Worm (Caenorhabditis elegans) whole organism, young adult: ENCODE measurements around the gene bath-21.
A peak's percentile ranks its signal among the peaks of the same experiment; 100 is the strongest.
"Not testable (repeated sequence)": the region's sequence is repeated elsewhere in the genome, so short reads cannot be mapped to it uniquely, and the experiment has no call there.

Source experiments
- C17E4.6 ChIP-seq: fragments of 200-800 bp; sonication (Bioruptor generic); IDR thresholded peaks from 2 replicates; pipeline ENCODE4 v1.3.6; 2022; ENCODE audit warnings: missing genetic modification reagents, missing genetic modification characterization, missing compliant biosample characterization
- D2030.7 ChIP-seq: fragments of 200-800 bp; sonication (Bioruptor generic); IDR thresholded peaks from 2 replicates; pipeline ENCODE4 v1.3.6; 2022; ENCODE audit warnings: missing genetic modification reagents, missing genetic modification characterization, missing compliant biosample characterization
- F33H1.4 ChIP-seq: fragments of 200-800 bp; sonication (Bioruptor generic); IDR thresholded peaks from 2 replicates; pipeline ENCODE4 v1.3.6; 2022; ENCODE audit warnings: missing genetic modification reagents, missing genetic modification characterization, missing compliant biosample characterization
- F37B4.10 ChIP-seq: fragments of 200-800 bp; sonication (Bioruptor generic); IDR thresholded peaks from 2 replicates; pipeline ENCODE4 v1.3.6; 2022; ENCODE audit warnings: missing genetic modification characterization, missing compliant biosample characterization
- F57A8.1 ChIP-seq: fragments of 200-800 bp; sonication (Bioruptor generic); optimal IDR thresholded peaks from 2 replicates; lab custom pipeline; 2018; ENCODE audit warnings: mild to moderate bottlenecking, missing genetic modification characterization, moderate library complexity, missing compliant biosample characterization
- Y53G8AR.9 ChIP-seq: fragments of 200-800 bp; sonication (Bioruptor generic); conservative IDR thresholded peaks from 2 replicates; pipeline ENCODE4 v1.3.6; 2022; ENCODE audit warnings: missing genetic modification reagents, missing genetic modification characterization, missing compliant biosample characterization
- Y67H2A.10 ChIP-seq: fragments of 200-800 bp; sonication (Bioruptor generic); conservative IDR thresholded peaks from 2 replicates; pipeline ENCODE4 v1.3.6; 2022; ENCODE audit warnings: missing genetic modification reagents, missing genetic modification characterization, missing compliant biosample characterization
- ama-1 ChIP-seq, 3 experiments: fragments of 150-350 bp in 1 of 3; sonication (generic microtip) in 2 of 3; optimal IDR thresholded peaks; 2 replicates each; lab custom pipeline; 2014 to 2018; ENCODE audit warnings: missing biosample characterization in 2 of 3, missing genetic modification characterization in 2 of 3, missing genetic modification reagents in 2 of 3
- aptf-2 ChIP-seq: fragments of 200-800 bp; sonication (Bioruptor generic); conservative IDR thresholded peaks from 2 replicates; pipeline ENCODE4 v1.3.6; 2022; ENCODE audit warnings: missing genetic modification reagents, missing genetic modification characterization, missing compliant biosample characterization
- aptf-3 ChIP-seq: fragments of 200-800 bp; sonication (Bioruptor generic); IDR thresholded peaks from 2 replicates; pipeline ENCODE4 v1.3.6; 2022; ENCODE audit warnings: missing genetic modification characterization, missing compliant biosample characterization
- athp-1 ChIP-seq: sonication (generic microtip); optimal IDR thresholded peaks from 2 replicates; lab custom pipeline; 2017; ENCODE audit warnings: mild to moderate bottlenecking, missing genetic modification characterization, missing compliant biosample characterization
- bed-2 ChIP-seq: fragments of 200-800 bp; sonication (Bioruptor generic); IDR thresholded peaks from 2 replicates; pipeline ENCODE4 v1.3.6; 2022; ENCODE audit warnings: missing genetic modification reagents, missing genetic modification characterization, missing compliant biosample characterization
- ceh-91 ChIP-seq: fragments of 200-800 bp; sonication (Bioruptor generic); IDR thresholded peaks from 2 replicates; pipeline ENCODE4 v1.3.6; 2022; ENCODE audit warnings: missing genetic modification reagents, missing genetic modification characterization, missing compliant biosample characterization
- chd-7 ChIP-seq: sonication (generic microtip); optimal IDR thresholded peaks from 2 replicates; lab custom pipeline; 2016; ENCODE audit warnings: mild to moderate bottlenecking, missing genetic modification characterization, moderate library complexity, missing compliant biosample characterization
- efl-1 ChIP-seq: fragments of 150-350 bp; optimal IDR thresholded peaks from 2 replicates; lab custom pipeline; 2014; ENCODE audit warnings: missing biosample characterization, missing genetic modification reagents, missing genetic modification characterization
- ekl-4 ChIP-seq: fragments of 200-800 bp; sonication (Bioruptor generic); IDR thresholded peaks from 2 replicates; pipeline ENCODE4 v1.3.6; 2022; ENCODE audit warnings: missing genetic modification reagents, missing genetic modification characterization, missing compliant biosample characterization
- ets-4 ChIP-seq: fragments of 200-800 bp; sonication (Bioruptor generic); optimal IDR thresholded peaks from 2 replicates; lab custom pipeline; 2018; ENCODE audit warnings: mild to moderate bottlenecking, missing genetic modification characterization, missing compliant biosample characterization
- gei-17 ChIP-seq: fragments of 200-800 bp; sonication (Bioruptor generic); optimal IDR thresholded peaks from 2 replicates; lab custom pipeline; 2018; ENCODE audit warnings: mild to moderate bottlenecking, missing genetic modification characterization, missing compliant biosample characterization
- let-607 ChIP-seq, 2 experiments: fragments of 200-800 bp in 1 of 2; sonication (Bioruptor generic) in 1 of 2; sonication (generic microtip) in 1 of 2; optimal IDR thresholded peaks; 2 replicates each; lab custom pipeline; 2016 to 2018; ENCODE audit warnings: mild to moderate bottlenecking in 2 of 2, missing compliant biosample characterization in 2 of 2, missing genetic modification characterization in 2 of 2, moderate library complexity in 2 of 2, missing genotype in 1 of 2
- lin-26 ChIP-seq: fragments of 200-800 bp; sonication (Bioruptor generic); IDR thresholded peaks from 2 replicates; pipeline ENCODE4 v1.3.6; 2022; ENCODE audit warnings: missing genetic modification reagents, missing genetic modification characterization, missing compliant biosample characterization
- lsl-1 ChIP-seq: fragments of 200-800 bp; sonication (Bioruptor generic); optimal IDR thresholded peaks from 2 replicates; lab custom pipeline; 2018; ENCODE audit warnings: mild to moderate bottlenecking, missing genetic modification characterization, moderate library complexity, missing compliant biosample characterization
- madf-6 ChIP-seq: fragments of 200-800 bp; sonication (Bioruptor generic); IDR thresholded peaks from 2 replicates; pipeline ENCODE4 v1.3.6; 2022; ENCODE audit warnings: missing genetic modification reagents, missing genetic modification characterization, missing compliant biosample characterization
- mcd-1 ChIP-seq: fragments of 200-800 bp; sonication (Bioruptor generic); IDR thresholded peaks from 2 replicates; pipeline ENCODE4 v1.3.6; 2022; ENCODE audit warnings: missing genetic modification reagents, missing genetic modification characterization, missing compliant biosample characterization
- nhr-179 ChIP-seq: sonication (generic microtip); optimal IDR thresholded peaks from 2 replicates; lab custom pipeline; 2016; ENCODE audit warnings: mild to moderate bottlenecking, missing genetic modification characterization, missing compliant biosample characterization
- nhr-80 ChIP-seq: sonication (generic microtip); optimal IDR thresholded peaks from 2 replicates; lab custom pipeline; 2016; ENCODE audit warnings: missing genetic modification characterization, missing compliant biosample characterization
- rpc-1 ChIP-seq, 2 experiments: fragments of 150-350 bp in 1 of 2; sonication (generic microtip) in 1 of 2; optimal IDR thresholded peaks; 2 replicates each; lab custom pipeline; 2014 to 2018; ENCODE audit warnings: missing biosample characterization in 1 of 2, missing genetic modification characterization in 1 of 2, missing genetic modification reagents in 1 of 2, missing genotype in 1 of 2
- snpc-1.1 ChIP-seq: sonication (generic microtip); optimal IDR thresholded peaks from 2 replicates; lab custom pipeline; 2017; ENCODE audit warnings: missing genetic modification characterization, mild to moderate bottlenecking, missing compliant biosample characterization, antibody characterized with exemption, moderate library complexity, missing genotype, missing genetic modification reagents; ENCODE audit not compliant: insufficient read depth
- tbp1 ChIP-seq: fragments of 200-800 bp; sonication (Bioruptor generic); optimal IDR thresholded peaks from 2 replicates; lab custom pipeline; 2018; ENCODE audit warnings: mild to moderate bottlenecking, missing genetic modification characterization, missing compliant biosample characterization
- unc-62 ChIP-seq: fragments of 150-350 bp; optimal IDR thresholded peaks from 2 replicates; lab custom pipeline; 2014; ENCODE audit warnings: missing biosample characterization, missing genetic modification reagents, missing genetic modification characterization
- xnd-1 ChIP-seq: sonication (generic microtip); optimal IDR thresholded peaks from 2 replicates; lab custom pipeline; 2016; ENCODE audit warnings: missing genotype, missing genetic modification reagents, missing genetic modification characterization, missing compliant biosample characterization
- ztf-25 ChIP-seq: fragments of 200-800 bp; sonication (Bioruptor generic); IDR thresholded peaks from 2 replicates; pipeline ENCODE4 v1.3.6; 2022; ENCODE audit warnings: missing genetic modification reagents, missing genetic modification characterization, missing compliant biosample characterization

Gene bath-21

ce11 chrII:2033286-2033685, 6.9 kb upstream of the bath-21 start, which contains the start of gene F59H6.14:
Gene F59H6.14 (plus strand): TSS chrII:2033586.
- peak; percentile 18 for TF ChIP-seq lsl-1
- no peak for TF ChIP-seq rpc-1 (optimal IDR thresholded peaks at IDR 0.05; lab: Kevin White, UChicago)
- no peak for TF ChIP-seq rpc-1 (tag; optimal IDR thresholded peaks at IDR 0.05; lab: Kevin White, UChicago)

ce11 chrII:2032282-2032681, 5.9 kb upstream of the bath-21 start, which contains the start of gene btb-4:
Gene btb-4 (plus strand): TSS chrII:2032316.
- TF ChIP-seq efl-1 (GFP tag; lab: Kevin White, UChicago) (peak; percentile 48), madf-6 (GFP tag; lab: Robert Waterston, UW) (0 out of 2 replicates have a peak, but pooled peaks have one; percentile 1), mcd-1 (GFP tag; lab: Robert Waterston, UW) (peak; percentile 57)

- TF ChIP-seq lsl-1 = peak; percentile 82
- peak; percentile 40; the same call in 1 of the 2 replicates for TF ChIP-seq D2030.7
- no peak for TF ChIP-seq snpc-1.1 (tag; lab: Kevin White, UChicago)
- no peak for TF ChIP-seq athp-1 (tag; lab: Kevin White, UChicago)
- peak; percentile 42; the same call in 1 of the 2 replicates for TF ChIP-seq madf-6 (GFP tag; lab: Robert Waterston, UW)
- TF ChIP-seq, all 124 proteins: peak for 3
Measured at ce11 chrII:2031852-2032251, 5.4 kb upstream of the bath-21 start, which contains the start of gene bath-5. Gene bath-5 (minus strand): TSS chrII:2031952.

ce11 chrII:2030367-2030766, 3.9 kb upstream of the bath-21 start, which contains the start of gene bath-3:
Gene bath-3 (minus strand): TSS chrII:2030467.
- TF ChIP-seq Y67H2A.10 (GFP tag; lab: Robert Waterston, UW) = no peak
- peak; percentile 15 for TF ChIP-seq athp-1 (tag; lab: Kevin White, UChicago)
- TF ChIP-seq lsl-1 = peak; percentile 57

- TF ChIP-seq ztf-25 (GFP tag; lab: Robert Waterston, UW) = no peak
- no peak for TF ChIP-seq unc-62 (GFP tag; lab: Kevin White, UChicago)
- TF ChIP-seq D2030.7 = no peak
- TF ChIP-seq lsl-1 = peak; percentile 39
- TF ChIP-seq F33H1.4 (GFP tag; lab: Robert Waterston, UW) = no peak
Measured at ce11 chrII:2028712-2029111, 2.3 kb upstream of the bath-21 start, which contains the start of gene bath-1. Gene bath-1 (minus strand): TSS chrII:2028812.

- TF ChIP-seq lin-26 (GFP tag; lab: Robert Waterston, UW) (peak; percentile 62; the same call in 1 of the 2 replicates), tbp1 (GFP tag; lab: Kevin White, UChicago) (peak; percentile 65), rpc-1 (tag; optimal IDR thresholded peaks at IDR 0.05; lab: Kevin White, UChicago) (peak; percentile 28)
- TF ChIP-seq rpc-1 (optimal IDR thresholded peaks at IDR 0.05; lab: Kevin White, UChicago) = not testable (repeated sequence)
Measured at ce11 chrII:2024652-2025051, 1.8 kb downstream of the bath-21 start.

ce11 chrII:2023514-2023913, 2.9 kb downstream of the bath-21 start, which contains the start of gene cya-2:
Gene cya-2 (minus strand): TSS chrII:2023614.
- not testable (repeated sequence) for TF ChIP-seq F37B4.10 (GFP tag; lab: Robert Waterston, UW); ceh-91; let-607 (tag; optimal IDR thresholded peaks at IDR 0.05; lab: Kevin White, UChicago)
- TF ChIP-seq, all 124 proteins: peak for 0; not testable (repeated sequence) for 124

- TF ChIP-seq aptf-2 (GFP tag; lab: Robert Waterston, UW) = no peak
- TF ChIP-seq ama-1 (optimal IDR thresholded peaks at IDR 0.05; lab: Kevin White, UChicago) = no peak
- TF ChIP-seq ama-1 (GFP tag; optimal IDR thresholded peaks at IDR 0.05; lab: Kevin White, UChicago) = no peak
- no peak for TF ChIP-seq F57A8.1
- no peak for TF ChIP-seq nhr-80 (tag; lab: Kevin White, UChicago)
- no peak for TF ChIP-seq nhr-179
- TF ChIP-seq gei-17 (GFP tag; lab: Kevin White, UChicago) = no peak
- no peak for TF ChIP-seq ekl-4
- no peak for TF ChIP-seq Y53G8AR.9
- no peak for TF ChIP-seq Y67H2A.10 (GFP tag; lab: Robert Waterston, UW)
- TF ChIP-seq ets-4 (GFP tag; lab: Kevin White, UChicago) = no peak
- no peak for TF ChIP-seq aptf-3 (GFP tag; lab: Robert Waterston, UW)
- TF ChIP-seq bed-2 (GFP tag; lab: Robert Waterston, UW) = no peak
- TF ChIP-seq xnd-1 (tag; lab: Kevin White, UChicago) = no peak
- no peak for TF ChIP-seq D2030.7
- no peak for TF ChIP-seq C17E4.6 (GFP tag; lab: Robert Waterston, UW)
- no peak for TF ChIP-seq chd-7 (tag; lab: Kevin White, UChicago)
- no peak for TF ChIP-seq unc-62 (GFP tag; lab: Kevin White, UChicago)
- TF ChIP-seq, all 124 proteins: peak for 0
Measured at ce11 chrII:2013856-2014255, 12.6 kb downstream of the bath-21 start.
